Fruit fly (Drosophila melanogaster) S2 (cell line): ENCODE measurements around the gene Gr64e.

Experiments used
- CG8478 ChIP-seq: fragments of >200 bp; optimal IDR thresholded peaks from 2 replicates; lab custom pipeline; 2018
- CTCF ChIP-seq, 2 experiments: fragments of >200 bp; optimal IDR thresholded peaks; 2 replicates each; lab custom pipeline; 2018

Gr64e gene

dm6 chr3L:4028305-4028704, 3.6 kb upstream of the Gr64e start, which contains the start of the genes Gr64b and Gr64c:
Gene Gr64b, plus strand, starts transcription at chr3L:4028605.
Gene Gr64c, plus strand, starts transcription at chr3L:4028605.
- TF ChIP-seq CTCF (optimal IDR thresholded peaks at IDR 0.05; lab: Kevin White, UChicago): no peak
- TF ChIP-seq CG8478 (lab: Kevin White, UChicago): no peak

- TF ChIP-seq CG8478 (lab: Kevin White, UChicago) (no peak), CTCF (optimal IDR thresholded peaks at IDR 0.05; lab: Kevin White, UChicago) (no peak)
These were observed 3.6 kb downstream of the Gr64e start, which contains the start of gene Gr64f for dm6 chr3L:4035499-4035898. Gene Gr64f, plus strand, starts transcription at chr3L:4035799.

- TF ChIP-seq CG8478 (lab: Kevin White, UChicago) (no peak), CTCF (optimal IDR thresholded peaks at IDR 0.05; lab: Kevin White, UChicago) (no peak)
These were observed 8.4 kb downstream of the Gr64e start, which contains the start of the genes CG11593 and Rcd5 for dm6 chr3L:4040247-4040925. Gene CG11593, minus strand, starts transcription at chr3L:4040482. Gene Rcd5, plus strand, starts transcription at chr3L:4040529.

DNA sequence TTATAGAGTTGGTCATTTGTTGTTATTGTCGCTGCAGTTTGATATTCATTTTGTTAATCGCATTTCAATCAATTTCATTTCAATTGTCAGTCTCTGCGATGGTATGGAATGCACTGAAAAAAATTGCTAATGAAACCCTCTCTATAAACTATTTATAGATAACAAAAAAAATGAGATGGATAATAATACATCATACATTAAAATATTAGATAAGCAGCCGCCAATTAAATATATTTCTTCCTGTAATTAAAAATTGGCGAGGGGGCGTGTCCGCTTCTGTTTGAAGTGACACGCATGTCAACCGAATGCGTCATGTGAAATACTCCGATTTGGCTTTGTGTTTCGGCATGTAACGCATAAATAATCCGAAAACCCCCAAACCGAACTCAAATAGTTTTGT, 12.6 kb downstream of the Gr64e start:
- TF ChIP-seq CTCF (optimal IDR thresholded peaks at IDR 0.05; lab: Kevin White, UChicago) (no peak), CG8478 (lab: Kevin White, UChicago) (no peak)

DNA sequence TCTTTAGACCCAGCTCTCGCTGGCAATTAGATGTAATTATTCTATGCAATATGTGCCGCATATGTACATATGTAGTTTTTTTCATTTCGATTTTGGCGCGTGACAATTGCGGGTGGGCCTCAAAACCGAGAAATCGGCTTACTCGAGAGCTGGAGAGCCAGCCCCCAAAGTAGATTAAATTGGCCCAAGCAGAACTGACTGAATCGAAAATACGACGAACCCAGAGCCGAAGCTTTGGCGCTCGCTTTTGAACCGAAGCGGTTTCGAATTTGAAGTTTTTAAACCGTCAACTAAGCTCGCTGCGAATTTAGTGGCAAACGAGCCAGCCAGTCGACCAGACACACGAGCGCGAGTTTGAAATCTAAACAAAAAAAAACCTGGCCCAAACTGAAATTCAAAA, 14.3 kb downstream of the Gr64e start, which contains the start of gene CG1136:
Gene CG1136, plus strand, starts transcription at position 308 of the 400 bp plus-strand sequence.
- no peak for TF ChIP-seq CTCF (optimal IDR thresholded peaks at IDR 0.05; lab: Kevin White, UChicago)
- TF ChIP-seq CG8478 (lab: Kevin White, UChicago): no peak

- TF ChIP-seq CG8478 (lab: Kevin White, UChicago) (no peak), CTCF (optimal IDR thresholded peaks at IDR 0.05; lab: Kevin White, UChicago) (no peak)
These were observed 15.7 kb downstream of the Gr64e start, which contains the start of gene Dpy-30L2 for dm6 chr3L:4047635-4048034. Gene Dpy-30L2, minus strand, starts transcription at chr3L:4047735.

dm6 chr3L:4049082-4049481, 17.1 kb downstream of the Gr64e start:
- no peak for TF ChIP-seq CG8478 (lab: Kevin White, UChicago)
- TF ChIP-seq CTCF (optimal IDR thresholded peaks at IDR 0.05; lab: Kevin White, UChicago): no peak

DNA sequence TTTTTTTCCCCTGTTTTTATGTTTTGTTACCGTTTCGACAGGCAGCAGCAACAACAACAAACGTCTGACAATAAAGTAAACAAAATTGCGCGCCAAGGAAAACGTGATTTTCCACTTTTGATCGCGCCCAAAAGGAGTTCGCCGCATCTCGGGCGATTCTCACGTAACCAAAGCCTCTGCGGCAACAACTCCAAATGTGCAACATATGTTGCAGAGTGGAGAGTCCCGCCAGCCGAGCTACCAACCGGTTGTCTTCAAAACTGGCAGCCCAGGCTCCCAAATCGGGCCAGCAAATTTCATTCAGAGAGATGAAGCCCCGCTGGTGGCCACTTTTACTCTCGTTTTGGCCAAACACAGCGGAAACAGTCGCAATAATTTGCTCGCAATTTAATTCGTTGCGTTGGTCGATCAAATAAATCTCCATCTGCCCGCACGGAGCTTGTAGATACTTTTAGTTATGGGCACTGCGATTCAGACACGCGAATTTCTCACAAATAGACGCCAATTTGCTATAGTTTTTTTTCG, 23.6 kb downstream of the Gr64e start:
- TF ChIP-seq CTCF (optimal IDR thresholded peaks at IDR 0.05; lab: Kevin White, UChicago) (no peak), CG8478 (lab: Kevin White, UChicago) (no peak)

dm6 chr3L:4056812-4057211, 24.9 kb downstream of the Gr64e start:
- TF ChIP-seq CTCF (optimal IDR thresholded peaks at IDR 0.05; lab: Kevin White, UChicago) (no peak), CG8478 (lab: Kevin White, UChicago) (no peak)

DNA sequence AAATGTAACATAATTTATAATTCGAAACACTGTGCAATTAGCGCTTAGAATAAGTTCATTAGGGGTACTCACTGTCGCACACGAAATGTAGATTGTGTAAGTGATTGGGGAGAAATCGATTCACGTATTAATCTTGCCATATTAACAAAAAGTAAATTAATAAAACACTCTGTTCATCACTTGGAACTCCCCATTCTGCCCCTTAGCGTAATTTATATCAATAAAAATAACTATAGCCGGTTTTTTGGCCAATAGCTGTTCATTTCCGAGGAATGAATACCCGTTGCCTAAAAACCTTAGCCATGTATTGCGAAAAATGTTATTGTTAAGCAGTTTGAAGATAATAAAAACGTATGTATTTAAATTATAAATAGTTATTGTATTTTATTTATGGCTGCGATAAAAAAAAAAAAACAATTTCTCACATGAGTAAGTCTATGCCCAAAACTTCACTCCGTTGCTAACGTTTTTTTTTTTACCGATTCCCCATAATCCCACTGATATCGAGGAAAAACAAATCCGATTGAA, 27.4 kb downstream of the Gr64e start, which contains the start of gene Ugt305A1:
Gene Ugt305A1, plus strand, starts transcription at position 478 of the 528 bp plus-strand sequence.
- TF ChIP-seq CG8478 (lab: Kevin White, UChicago) (no peak), CTCF (optimal IDR thresholded peaks at IDR 0.05; lab: Kevin White, UChicago) (no peak)

DNA sequence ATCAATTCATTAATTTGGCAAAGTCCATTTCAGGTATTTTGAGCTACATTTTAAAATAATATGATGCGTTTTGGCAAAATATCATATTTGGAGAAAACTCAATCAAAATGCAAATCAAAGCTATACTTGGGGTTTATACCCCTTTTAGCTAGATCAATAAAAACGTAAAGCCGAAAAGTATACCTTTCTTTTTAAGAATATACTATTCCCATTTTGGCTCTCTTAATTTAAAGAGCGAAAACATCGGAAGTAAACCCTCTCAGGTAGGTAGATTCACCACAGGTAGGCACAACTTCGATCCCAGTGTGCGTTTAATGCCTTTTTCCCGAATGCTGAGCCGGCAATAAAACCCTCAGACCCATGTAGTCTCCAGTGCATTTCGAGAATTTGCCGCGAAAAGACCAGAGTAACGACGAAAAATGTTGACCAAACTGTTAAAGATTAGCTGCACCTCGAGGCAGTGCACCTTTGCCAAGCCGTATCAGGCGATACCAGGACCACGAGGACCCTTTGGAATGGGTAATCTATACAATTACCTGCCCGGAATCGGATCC, 30.1 kb downstream of the Gr64e start, which contains the start of gene dib:
Gene dib, plus strand, starts transcription at position 372 of the 554 bp plus-strand sequence.
- TF ChIP-seq CG8478 (lab: Kevin White, UChicago) (no peak), CTCF (optimal IDR thresholded peaks at IDR 0.05; lab: Kevin White, UChicago) (no peak)

DNA sequence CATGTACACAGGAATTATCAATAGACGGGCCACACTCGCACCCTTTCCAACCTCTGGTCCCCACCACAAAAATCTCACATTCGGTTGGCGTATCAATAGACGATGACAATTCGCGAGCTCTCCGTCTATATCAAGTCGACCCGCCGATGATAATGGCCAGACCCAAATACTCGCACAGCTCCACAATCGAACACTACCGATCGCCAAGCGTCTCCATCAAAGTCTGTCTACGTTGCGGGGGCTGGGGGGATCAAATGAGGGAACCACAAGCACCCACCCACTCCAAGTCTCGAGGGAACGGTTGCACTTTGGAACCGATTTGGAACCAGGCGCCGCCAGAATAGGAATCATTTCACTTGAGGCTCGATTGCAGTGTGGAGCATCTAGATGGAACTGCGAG, 36.4 kb downstream of the Gr64e start:
- no peak for TF ChIP-seq CG8478 (lab: Kevin White, UChicago)
- no peak for TF ChIP-seq CTCF (optimal IDR thresholded peaks at IDR 0.05; lab: Kevin White, UChicago)

- TF ChIP-seq CG8478 (lab: Kevin White, UChicago) (no peak), CTCF (optimal IDR thresholded peaks at IDR 0.05; lab: Kevin White, UChicago) (no peak)
These were observed 37.1 kb downstream of the Gr64e start, which contains the start of gene CG32259 for dm6 chr3L:4069069-4069468. Gene CG32259, plus strand, starts transcription at chr3L:4069369.

dm6 chr3L:4070221-4070995, 38.5 kb downstream of the Gr64e start:
- TF ChIP-seq CG8478 (lab: Kevin White, UChicago): no peak
